Fruit fly (Drosophila melanogaster) whole organism: ENCODE measurements around the gene eas.

Source experiments
- CG8478 ChIP-seq: fragments of >200 bp; optimal IDR thresholded peaks from 2 replicates; lab custom pipeline; 2018; ENCODE audit warnings: inconsistent platforms
- Dll ChIP-seq: fragments of >200 bp; optimal IDR thresholded peaks from 2 replicates; lab custom pipeline; 2017
- EcR ChIP-seq, 2 experiments: fragments of >200 bp; optimal IDR thresholded peaks; 2 replicates each; lab custom pipeline; 2017; ENCODE audit warnings: missing biosample characterization in 2 of 2, missing genetic modification characterization in 2 of 2, missing genetic modification reagents in 2 of 2
- pan ChIP-seq: fragments of >200 bp; optimal IDR thresholded peaks from 2 replicates; lab custom pipeline; 2017
- psq ChIP-seq: fragments of >200 bp; optimal IDR thresholded peaks from 2 replicates; lab custom pipeline; 2017
- usp ChIP-seq: fragments of >200 bp; optimal IDR thresholded peaks from 2 replicates; lab custom pipeline; 2017; ENCODE audit warnings: missing biosample characterization, missing genetic modification characterization, mixed read lengths

eas gene

dm6 chrX:16330659-16331058 lies 52.5 kb downstream of the eas start, which contains the start of gene CG9919:
CG9919 (minus strand) TSS chrX:16330759.
- TF ChIP-seq EcR (GFP tag; optimal IDR thresholded peaks at IDR 0.05; lab: Kevin White, UChicago) (no peak), Dll (no peak), pan (no peak), CG8478 (no peak), usp (GFP tag; lab: Kevin White, UChicago) (no peak), psq (lab: Kevin White, UChicago) (no peak)

- TF ChIP-seq pan (no peak), Dll (no peak), usp (GFP tag; lab: Kevin White, UChicago) (no peak), psq (lab: Kevin White, UChicago) (no peak), EcR (GFP tag; optimal IDR thresholded peaks at IDR 0.05; lab: Kevin White, UChicago) (no peak), CG8478 (no peak)
Observed at dm6 chrX:16331562-16332233, 53.6 kb downstream of the eas start.

dm6 chrX:16332615-16333288 lies 54.6 kb downstream of the eas start:
- TF ChIP-seq CG8478 (no peak), usp (GFP tag; lab: Kevin White, UChicago) (no peak), EcR (GFP tag; optimal IDR thresholded peaks at IDR 0.05; lab: Kevin White, UChicago) (no peak), Dll (no peak), pan (no peak), psq (lab: Kevin White, UChicago) (no peak)

- no peak for TF ChIP-seq CG8478
- TF ChIP-seq psq (lab: Kevin White, UChicago) = no peak
- TF ChIP-seq EcR (GFP tag; optimal IDR thresholded peaks at IDR 0.05; lab: Kevin White, UChicago) = no peak
- no peak for TF ChIP-seq pan
- TF ChIP-seq usp (GFP tag; lab: Kevin White, UChicago) = no peak
- no peak for TF ChIP-seq Dll
Observed at dm6 chrX:16333434-16334141, 55.5 kb downstream of the eas start, which contains the start of the genes CG9921 and Dsp1. CG9921 (minus strand) TSS chrX:16333600. Dsp1 (plus strand) TSS chrX:16333612.

dm6 chrX:16334251-16334860 lies 56.2 kb downstream of the eas start:
- TF ChIP-seq psq (lab: Kevin White, UChicago) (no peak), Dll (no peak), CG8478 (no peak), pan (no peak), EcR (GFP tag; optimal IDR thresholded peaks at IDR 0.05; lab: Kevin White, UChicago) (no peak), usp (GFP tag; lab: Kevin White, UChicago) (no peak)
